Fruit fly (Drosophila melanogaster) whole organism, larva: ENCODE results near the gene Iru.
A peak's percentile ranks its signal among the peaks of the same experiment; 100 is the strongest.

Source experiments
- noc ChIP-seq: fragments of 200-800 bp; sonication (Bioruptor generic); optimal IDR thresholded peaks from 3 replicates; lab custom pipeline; 2019; ENCODE audit warnings: missing biosample characterization, mild to moderate bottlenecking, missing genetic modification characterization, moderate library complexity

The Iru gene

dm6 chr3R:9037946-9038345 lies 31.7 kb downstream of the Iru start:
- TF ChIP-seq noc (tag; lab: Kevin White, UChicago) = no peak

- no peak for TF ChIP-seq noc (tag; lab: Kevin White, UChicago)
These were observed 32.4 kb downstream of the Iru start, which contains the start of gene hyx for dm6 chr3R:9038652-9039051. Gene hyx (plus strand): TSS chr3R:9038760.

- no peak for TF ChIP-seq noc (tag; lab: Kevin White, UChicago)
These were observed 33.2 kb downstream of the Iru start, which contains the start of gene neur for dm6 chr3R:9039448-9039847. Gene neur (minus strand): TSS chr3R:9039471.

dm6 chr3R:9043610-9044009 lies 37.4 kb downstream of the Iru start:
- TF ChIP-seq noc (tag; lab: Kevin White, UChicago) = no peak

dm6 chr3R:9045733-9046132 lies 39.5 kb downstream of the Iru start:
- no peak for TF ChIP-seq noc (tag; lab: Kevin White, UChicago)

- TF ChIP-seq noc (tag; lab: Kevin White, UChicago) = no peak
These were observed 40.7 kb downstream of the Iru start for dm6 chr3R:9046954-9047353.

- TF ChIP-seq noc (tag; lab: Kevin White, UChicago) = peak; percentile 57
These were observed 41.6 kb downstream of the Iru start, which contains the start of gene Rel for dm6 chr3R:9047561-9048465. Gene Rel (minus strand): TSS chr3R:9047977.

dm6 chr3R:9048466-9049072 lies 42.3 kb downstream of the Iru start, which contains the start of gene Mst85C:
Gene Mst85C (plus strand): TSS chr3R:9048645.
- no peak for TF ChIP-seq noc (tag; lab: Kevin White, UChicago)

dm6 chr3R:9049091-9049981 lies 43.1 kb downstream of the Iru start:
- no peak for TF ChIP-seq noc (tag; lab: Kevin White, UChicago)

- no peak for TF ChIP-seq noc (tag; lab: Kevin White, UChicago)
These were observed 44.4 kb downstream of the Iru start, which contains the start of gene Nmdmc for dm6 chr3R:9050519-9051119. Gene Nmdmc (minus strand): TSS chr3R:9050555.

dm6 chr3R:9051937-9052680 lies 45.9 kb downstream of the Iru start, which contains the start of gene Kdm2:
Gene Kdm2 (plus strand): TSS chr3R:9052495.
- no peak for TF ChIP-seq noc (tag; lab: Kevin White, UChicago)

- TF ChIP-seq noc (tag; lab: Kevin White, UChicago) = peak; percentile 47
These were observed 46.8 kb downstream of the Iru start for dm6 chr3R:9053021-9053420.

- TF ChIP-seq noc (tag; lab: Kevin White, UChicago) = peak; percentile 83
These were observed 47.7 kb downstream of the Iru start for dm6 chr3R:9053850-9054441.
